Worm (Caenorhabditis elegans) whole organism, L1 larva: ENCODE measurements around the gene adt-2.

Experiments used
- C16A3.4 ChIP-seq: fragments of 150-350 bp; optimal IDR thresholded peaks from 2 replicates; lab custom pipeline; 2014; ENCODE audit warnings: missing biosample characterization, missing genetic modification characterization
- aha-1 ChIP-seq: fragments of 150-350 bp; optimal IDR thresholded peaks from 2 replicates; lab custom pipeline; 2014; ENCODE audit warnings: missing biosample characterization, missing genetic modification characterization
- alr-1 ChIP-seq: fragments of 200-800 bp; sonication (Bioruptor generic); optimal IDR thresholded peaks from 2 replicates; lab custom pipeline; 2018; ENCODE audit warnings: borderline replicate concordance, mild to moderate bottlenecking, missing genetic modification characterization, missing compliant biosample characterization
- aly-2 ChIP-seq: fragments of 150-350 bp; optimal IDR thresholded peaks from 2 replicates; lab custom pipeline; 2014; ENCODE audit warnings: missing biosample characterization, missing genetic modification characterization
- blmp-1 ChIP-seq: fragments of 150-350 bp; optimal IDR thresholded peaks from 2 replicates; lab custom pipeline; 2014; ENCODE audit warnings: missing biosample characterization, missing genetic modification characterization
- ceh-63 ChIP-seq: fragments of 200-800 bp; sonication (Bioruptor generic); optimal IDR thresholded peaks from 2 replicates; lab custom pipeline; 2018; ENCODE audit warnings: mild to moderate bottlenecking, missing genetic modification characterization, missing compliant biosample characterization
- ceh-88 ChIP-seq: fragments of 200-800 bp; sonication (Bioruptor generic); IDR thresholded peaks from 2 replicates; pipeline ENCODE4 v1.3.6; 2022; ENCODE audit warnings: missing genetic modification characterization, missing compliant biosample characterization
- ces-1 ChIP-seq: fragments of 150-350 bp; optimal IDR thresholded peaks from 2 replicates; lab custom pipeline; 2014; ENCODE audit warnings: missing biosample characterization, missing genetic modification reagents, missing genetic modification characterization
- dpl-1 ChIP-seq, 3 experiments: fragments of 150-350 bp in 2 of 3; sonication (generic microtip) in 1 of 3; optimal IDR thresholded peaks; 2 replicates each; lab custom pipeline; 2014 to 2017; ENCODE audit warnings: missing biosample characterization in 3 of 3, missing genetic modification characterization in 3 of 3, missing genetic modification reagents in 3 of 3
- dsc-1 ChIP-seq: sonication (generic microtip); optimal IDR thresholded peaks from 2 replicates; lab custom pipeline; 2016; ENCODE audit warnings: mild to moderate bottlenecking, missing genetic modification characterization, missing compliant biosample characterization
- efl-1 ChIP-seq, 4 experiments: fragments of 150-350 bp; optimal IDR thresholded peaks in 3 of 4; peaks in 1 of 4; 1 replicate in 1 of 4; 2 replicates in 3 of 4; lab custom pipeline; 2014; ENCODE audit warnings: missing biosample characterization in 2 of 4, missing genetic modification characterization in 2 of 4, missing genetic modification reagents in 2 of 4
- egl-27 ChIP-seq, 2 experiments: fragments of 150-350 bp in 1 of 2; sonication (generic microtip); optimal IDR thresholded peaks; 3 replicates each; lab custom pipeline; 2017 to 2018; ENCODE audit warnings: missing biosample characterization in 2 of 2, missing genetic modification characterization in 2 of 2, missing genetic modification reagents in 2 of 2
- ets-5 ChIP-seq: fragments of 200-800 bp; sonication (Bioruptor generic); IDR thresholded peaks from 2 replicates; pipeline ENCODE4 v1.3.6; 2022; ENCODE audit warnings: missing genetic modification characterization, missing compliant biosample characterization
- fkh-10 ChIP-seq: sonication (generic microtip); optimal IDR thresholded peaks from 2 replicates; lab custom pipeline; 2017; ENCODE audit warnings: missing biosample characterization, missing genetic modification reagents, missing genetic modification characterization
- fkh-4 ChIP-seq: sonication (generic microtip); optimal IDR thresholded peaks from 2 replicates; lab custom pipeline; 2016; ENCODE audit warnings: missing compliant biosample characterization, missing genetic modification characterization, borderline replicate concordance
- grh-1 ChIP-seq: fragments of 200-800 bp; sonication (Bioruptor generic); IDR thresholded peaks from 2 replicates; pipeline ENCODE4 v1.3.6; 2022; ENCODE audit warnings: missing genetic modification reagents, missing genetic modification characterization, missing compliant biosample characterization
- hlh-17 ChIP-seq: fragments of 200-800 bp; sonication (Bioruptor generic); optimal IDR thresholded peaks from 2 replicates; lab custom pipeline; 2018; ENCODE audit warnings: missing genetic modification characterization, mild to moderate bottlenecking, missing compliant biosample characterization, moderate library complexity, borderline replicate concordance
- irx-1 ChIP-seq: sonication (generic microtip); optimal IDR thresholded peaks from 2 replicates; lab custom pipeline; 2016; ENCODE audit warnings: missing genetic modification characterization, missing compliant biosample characterization
- lin-14 ChIP-seq: fragments of 200-800 bp; sonication (Bioruptor generic); optimal IDR thresholded peaks from 2 replicates; lab custom pipeline; 2018; ENCODE audit warnings: mild to moderate bottlenecking, missing genetic modification characterization, moderate library complexity, missing compliant biosample characterization
- lin-35 ChIP-seq, 2 experiments: fragments of 150-350 bp; optimal IDR thresholded peaks; 2 replicates each; lab custom pipeline; 2014; ENCODE audit warnings: missing biosample characterization in 2 of 2, missing genetic modification characterization in 2 of 2, missing genetic modification reagents in 2 of 2
- lin-39 ChIP-seq: fragments of 150-350 bp; optimal IDR thresholded peaks from 2 replicates; lab custom pipeline; 2014; ENCODE audit warnings: missing biosample characterization, missing genetic modification reagents, missing genetic modification characterization
- lir-3 ChIP-seq: sonication (generic microtip); optimal IDR thresholded peaks from 2 replicates; lab custom pipeline; 2016; ENCODE audit warnings: mild to moderate bottlenecking, missing genetic modification characterization, moderate library complexity, missing compliant biosample characterization; ENCODE audit not compliant: poor library complexity
- lsy-2 ChIP-seq, 2 experiments: fragments of 150-350 bp; optimal IDR thresholded peaks; 2 replicates each; lab custom pipeline; 2014; ENCODE audit warnings: missing biosample characterization in 2 of 2, missing genetic modification characterization in 2 of 2
- mdl-1 ChIP-seq, 2 experiments: fragments of 150-350 bp; optimal IDR thresholded peaks; 2 replicates each; lab custom pipeline; 2014 to 2017; ENCODE audit warnings: missing biosample characterization in 2 of 2, missing genetic modification characterization in 2 of 2, inconsistent platforms in 1 of 2
- mef-2 ChIP-seq: fragments of 150-350 bp; optimal IDR thresholded peaks from 2 replicates; lab custom pipeline; 2014; ENCODE audit warnings: missing biosample characterization, missing genetic modification characterization
- nhr-12 ChIP-seq: sonication (generic microtip); optimal IDR thresholded peaks from 2 replicates; lab custom pipeline; 2017; ENCODE audit warnings: missing biosample characterization, missing genetic modification characterization
- nhr-19 ChIP-seq: fragments of 200-800 bp; sonication (Bioruptor generic); conservative IDR thresholded peaks from 2 replicates; pipeline ENCODE4 v1.3.6; 2022; ENCODE audit warnings: missing genetic modification characterization, missing compliant biosample characterization
- nhr-28 ChIP-seq: fragments of 150-350 bp; optimal IDR thresholded peaks from 2 replicates; lab custom pipeline; 2014; ENCODE audit warnings: missing biosample characterization, missing genetic modification characterization
- nhr-47 ChIP-seq: sonication (generic microtip); optimal IDR thresholded peaks from 2 replicates; lab custom pipeline; 2016; ENCODE audit warnings: mild to moderate bottlenecking, missing genetic modification characterization, moderate library complexity, missing compliant biosample characterization
- nhr-71 ChIP-seq: sonication (generic microtip); optimal IDR thresholded peaks from 2 replicates; lab custom pipeline; 2016; ENCODE audit warnings: mild to moderate bottlenecking, missing genetic modification characterization, moderate library complexity, missing compliant biosample characterization
- nhr-77 ChIP-seq: fragments of 150-350 bp; optimal IDR thresholded peaks from 2 replicates; lab custom pipeline; 2014; ENCODE audit warnings: missing biosample characterization, missing genetic modification characterization
- nhr-84 ChIP-seq: sonication (generic microtip); optimal IDR thresholded peaks from 2 replicates; lab custom pipeline; 2017; ENCODE audit warnings: missing biosample characterization, missing genetic modification characterization
- nhr-90 ChIP-seq: sonication (generic microtip); optimal IDR thresholded peaks from 2 replicates; lab custom pipeline; 2016; ENCODE audit warnings: mild to moderate bottlenecking, missing genetic modification characterization, missing compliant biosample characterization; ENCODE audit not compliant: poor library complexity
- pag-3 ChIP-seq: sonication (generic microtip); optimal IDR thresholded peaks from 2 replicates; lab custom pipeline; 2017; ENCODE audit warnings: missing genetic modification characterization, mild to moderate bottlenecking, missing compliant biosample characterization, antibody characterized with exemption, borderline replicate concordance; ENCODE audit not compliant: insufficient read depth
- pax-3 ChIP-seq: fragments of 200-800 bp; sonication (Bioruptor generic); optimal IDR thresholded peaks from 2 replicates; lab custom pipeline; 2018; ENCODE audit warnings: mild to moderate bottlenecking, missing genetic modification characterization, moderate library complexity, missing compliant biosample characterization
- pqm-1 ChIP-seq: sonication (generic microtip); optimal IDR thresholded peaks from 3 replicates; lab custom pipeline; 2017; ENCODE audit warnings: missing biosample characterization, missing genetic modification characterization
- snpc-4 ChIP-seq: fragments of 150-350 bp; optimal IDR thresholded peaks from 2 replicates; lab custom pipeline; 2014; ENCODE audit warnings: missing biosample characterization, missing genetic modification characterization
- snu-23 ChIP-seq: sonication (generic microtip); optimal IDR thresholded peaks from 2 replicates; lab custom pipeline; 2016; ENCODE audit warnings: missing genetic modification characterization, missing compliant biosample characterization
- tbx-2 ChIP-seq: sonication (generic microtip); optimal IDR thresholded peaks from 2 replicates; lab custom pipeline; 2016; ENCODE audit warnings: missing genetic modification characterization, missing compliant biosample characterization
- unc-130 ChIP-seq: fragments of 150-350 bp; optimal IDR thresholded peaks from 2 replicates; lab custom pipeline; 2017; ENCODE audit warnings: missing biosample characterization, missing genetic modification characterization, inconsistent platforms
- unc-30 ChIP-seq: sonication (generic microtip); optimal IDR thresholded peaks from 2 replicates; lab custom pipeline; 2017; ENCODE audit warnings: missing biosample characterization, missing genetic modification characterization
- unc-86 ChIP-seq: sonication (generic microtip); optimal IDR thresholded peaks from 2 replicates; lab custom pipeline; 2016; ENCODE audit warnings: missing genetic modification characterization, missing compliant biosample characterization
- xbp-1 ChIP-seq: sonication (generic microtip); optimal IDR thresholded peaks from 2 replicates; lab custom pipeline; 2016; ENCODE audit warnings: missing genetic modification characterization, missing compliant biosample characterization
- zag-1 ChIP-seq: fragments of 150-350 bp; optimal IDR thresholded peaks from 2 replicates; lab custom pipeline; 2014; ENCODE audit warnings: missing biosample characterization, missing genetic modification characterization
- ztf-4 ChIP-seq: fragments of 150-350 bp; optimal IDR thresholded peaks from 2 replicates; lab custom pipeline; 2014; ENCODE audit warnings: missing biosample characterization, missing genetic modification characterization

adt-2 gene

ce11 chrX:7562625-7563024 lies 23.4 kb upstream of the adt-2 start, which contains the start of gene sto-1:
TSS of gene sto-1 (plus strand) at chrX:7562824.
- TF ChIP-seq dpl-1 (GFP tag; optimal IDR thresholded peaks at IDR 0.05; lab: Kevin White, UChicago) (no peak), dsc-1 (tag; lab: Kevin White, UChicago) (no peak), ceh-88 (GFP tag; lab: Robert Waterston, UW) (no peak), pqm-1 (no peak), lin-39 (tag; lab: Kevin White, UChicago) (no peak), nhr-77 (no peak), irx-1 (tag; lab: Kevin White, UChicago) (no peak), fkh-4 (tag; lab: Kevin White, UChicago) (no peak), pag-3 (tag; lab: Kevin White, UChicago) (no peak), nhr-71 (tag; lab: Kevin White, UChicago) (no peak), mdl-1 (tag; optimal IDR thresholded peaks at IDR 0.05; lab: Kevin White, UChicago) (no peak), efl-1 (optimal IDR thresholded peaks at IDR 0.05; lab: Kevin White, UChicago) (no peak), efl-1 (GFP tag; optimal IDR thresholded peaks at IDR 0.05 in 1 of 2; lab: Kevin White, UChicago) (no peak), unc-30 (tag; lab: Kevin White, UChicago) (no peak)

ce11 chrX:7563425-7563824 lies 22.6 kb upstream of the adt-2 start:
- no peak for TF ChIP-seq pax-3 (tag; lab: Kevin White, UChicago)
- no peak for TF ChIP-seq C16A3.4
- no peak for TF ChIP-seq snpc-4 (tag; lab: Kevin White, UChicago)
- no peak for TF ChIP-seq aha-1 (tag; lab: Kevin White, UChicago)
- no peak for TF ChIP-seq efl-1 (optimal IDR thresholded peaks at IDR 0.05; lab: Kevin White, UChicago)
- no peak for TF ChIP-seq efl-1 (GFP tag; optimal IDR thresholded peaks at IDR 0.05 in 1 of 2; lab: Kevin White, UChicago)
- no peak for TF ChIP-seq lin-14 (GFP tag; lab: Kevin White, UChicago)
- no peak for TF ChIP-seq nhr-71 (tag; lab: Kevin White, UChicago)
- TF ChIP-seq nhr-84 (tag; lab: Kevin White, UChicago), result no peak
- TF ChIP-seq grh-1 (GFP tag; lab: Robert Waterston, UW), result no peak
- no peak for TF ChIP-seq ceh-63 (GFP tag; lab: Kevin White, UChicago)
- TF ChIP-seq egl-27 (tag; optimal IDR thresholded peaks at IDR 0.05; lab: Kevin White, UChicago), result no peak
- TF ChIP-seq hlh-17, result no peak
- TF ChIP-seq dpl-1 (GFP tag; optimal IDR thresholded peaks at IDR 0.05; lab: Kevin White, UChicago), result no peak
- no peak for TF ChIP-seq ets-5 (GFP tag; lab: Robert Waterston, UW)

ce11 chrX:7565005-7565404 lies 21.0 kb upstream of the adt-2 start, which contains the start of gene vps-52:
TSS of gene vps-52 (plus strand) at chrX:7565323.
- TF ChIP-seq snu-23 (GFP tag; lab: Kevin White, UChicago), result peak; percentile 12
- no peak for TF ChIP-seq ces-1
- peak; percentile 15 for TF ChIP-seq C16A3.4
- TF ChIP-seq alr-1, result no peak
- peak; percentile 31 for TF ChIP-seq blmp-1 (tag; lab: Kevin White, UChicago)
- TF ChIP-seq lin-35 (GFP tag; optimal IDR thresholded peaks at IDR 0.05; lab: Kevin White, UChicago), result peak in 1 of 2 experiments; percentile 18
- peak in 1 of 2 experiments; percentile 26 for TF ChIP-seq lsy-2 (tag; optimal IDR thresholded peaks at IDR 0.05; lab: Kevin White, UChicago)
- peak; percentile 34 for TF ChIP-seq unc-130
- TF ChIP-seq unc-86 (tag; lab: Kevin White, UChicago), result no peak
- peak; percentile 18 for TF ChIP-seq xbp-1 (tag; lab: Kevin White, UChicago)
- peak; percentile 9 for TF ChIP-seq lin-14 (GFP tag; lab: Kevin White, UChicago)
- TF ChIP-seq nhr-28 (tag; lab: Kevin White, UChicago), result no peak

- no peak for TF ChIP-seq fkh-10 (GFP tag; lab: Kevin White, UChicago)
- TF ChIP-seq lir-3 (tag; lab: Kevin White, UChicago), result no peak
- TF ChIP-seq unc-86 (tag; lab: Kevin White, UChicago), result no peak
- no peak for TF ChIP-seq ceh-63 (GFP tag; lab: Kevin White, UChicago)
- TF ChIP-seq nhr-12 (tag; lab: Kevin White, UChicago), result no peak
- TF ChIP-seq irx-1 (tag; lab: Kevin White, UChicago), result no peak
- peak; percentile 44 for TF ChIP-seq nhr-90 (tag; lab: Kevin White, UChicago)
- no peak for TF ChIP-seq ztf-4
- peak; percentile 61 for TF ChIP-seq nhr-71 (tag; lab: Kevin White, UChicago)
- TF ChIP-seq blmp-1 (tag; lab: Kevin White, UChicago), result peak; percentile 24
- TF ChIP-seq mef-2, result no peak
- TF ChIP-seq nhr-19 (GFP tag; lab: Robert Waterston, UW), result peak; percentile 49
- no peak for TF ChIP-seq unc-30 (tag; lab: Kevin White, UChicago)
- TF ChIP-seq nhr-47 (tag; lab: Kevin White, UChicago), result peak; percentile 5
- no peak for TF ChIP-seq zag-1 (tag; lab: Kevin White, UChicago)
- no peak for TF ChIP-seq aly-2 (tag; lab: Kevin White, UChicago)
- TF ChIP-seq tbx-2 (tag; lab: Kevin White, UChicago), result peak; percentile 5
- TF ChIP-seq lin-14 (GFP tag; lab: Kevin White, UChicago), result peak; percentile 61
These were observed 17.2 kb upstream of the adt-2 start for ce11 chrX:7568684-7569289.
